Fruit fly (Drosophila melanogaster): ENCODE results near the gene CG46517.
"Not testable (repeated sequence)": the region's sequence is repeated elsewhere in the genome, so short reads cannot be mapped to it uniquely, and the experiment has no call there.

DNA sequence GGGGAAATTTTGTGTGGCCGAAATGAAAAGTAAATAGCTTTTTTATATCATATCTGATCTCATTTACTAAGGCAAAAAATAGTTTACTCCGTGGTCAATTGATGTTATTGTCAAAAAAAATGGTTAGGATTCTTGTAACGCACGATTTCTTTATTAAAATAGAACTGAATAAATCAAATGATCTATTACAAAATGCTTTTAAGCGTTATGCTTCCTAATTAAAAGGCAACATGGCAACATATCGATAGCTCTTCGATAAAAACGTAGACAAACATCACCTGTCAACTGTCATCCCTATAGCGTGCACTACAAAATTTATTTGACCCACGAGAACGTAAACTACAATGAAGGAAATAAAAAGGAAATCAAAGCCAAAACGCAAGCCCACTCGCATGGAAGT is 29.1 kb downstream of the CG46517 start, which contains the start of gene CG46522:
- not testable (repeated sequence) for TF ChIP-seq CG1620 (GFP tag; optimal IDR thresholded peaks at IDR 0.05); Hr96 (GFP tag; optimal IDR thresholded peaks at IDR 0.05); CG33017 (tag; optimal IDR thresholded peaks at IDR 0.05); CG11617 (GFP tag; optimal IDR thresholded peaks at IDR 0.05); pad (GFP tag; optimal IDR thresholded peaks at IDR 0.05); CG7101 (tag; optimal IDR thresholded peaks at IDR 0.05); ovo (GFP tag; optimal IDR thresholded peaks at IDR 0.05); toe (GFP tag; optimal IDR thresholded peaks at IDR 0.05); CG7045 (GFP tag; optimal IDR thresholded peaks at IDR 0.05)

Data from whole organism, adult.